Worm (Caenorhabditis elegans): ENCODE measurements around the gene B0280.17.

DNA sequence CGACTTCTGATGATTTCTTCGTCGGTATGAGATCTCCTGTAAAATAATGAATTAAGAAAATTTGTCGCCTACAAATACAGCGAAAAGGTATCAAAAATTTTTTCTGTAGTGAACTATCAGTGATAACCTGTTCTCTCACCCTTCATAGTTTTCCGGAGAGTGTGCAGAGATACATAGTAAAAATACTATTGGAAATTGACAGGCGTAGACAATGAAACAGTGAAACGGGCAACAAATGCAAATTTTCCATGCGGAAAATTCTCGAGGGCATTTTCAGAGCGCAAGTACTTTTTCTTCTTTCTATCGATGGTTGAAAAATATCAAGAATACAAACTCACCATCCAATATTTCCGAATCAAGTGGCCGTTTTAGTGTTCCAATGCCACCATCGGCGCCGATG is 48.7 kb downstream of the B0280.17 start:
- TF ChIP-seq sox-4 (tag; optimal IDR thresholded peaks at IDR 0.05) (no peak), ets-4 (tag; optimal IDR thresholded peaks at IDR 0.05) (no peak), ama-1 (optimal IDR thresholded peaks at IDR 0.05) (no peak), pax-1 (tag; optimal IDR thresholded peaks at IDR 0.05) (no peak), tbx-2 (tag; optimal IDR thresholded peaks at IDR 0.05) (no peak), rnt-1 (tag; optimal IDR thresholded peaks at IDR 0.05) (no peak), ceh-6 (GFP tag; optimal IDR thresholded peaks at IDR 0.05) (no peak), ttx-3 (tag; optimal IDR thresholded peaks at IDR 0.05) (no peak), pag-3 (tag; optimal IDR thresholded peaks at IDR 0.05; ENCODE audit: borderline replicate concordance) (no peak), K02D7.2 (tag; optimal IDR thresholded peaks at IDR 0.05) (no peak), ceh-45 (GFP tag; IDR thresholded peaks at IDR 0.05) (no peak), dve-1 (tag; optimal IDR thresholded peaks at IDR 0.05) (no peak), ceh-31 (tag; optimal IDR thresholded peaks at IDR 0.05) (no peak), hlh-30 (tag; optimal IDR thresholded peaks at IDR 0.05; ENCODE audit: insufficient read depth) (no peak)
